Worm (Caenorhabditis elegans) whole organism, L1 larva: ENCODE data around the gene F36H1.3.
A peak's percentile ranks its signal among the peaks of the same experiment; 100 is the strongest.

Source experiments
- C04F5.9 ChIP-seq: sonication (generic microtip); optimal IDR thresholded peaks from 2 replicates; lab custom pipeline; 2016; ENCODE audit warnings: missing genetic modification characterization, missing compliant biosample characterization
- C16A3.4 ChIP-seq: fragments of 150-350 bp; optimal IDR thresholded peaks from 2 replicates; lab custom pipeline; 2014; ENCODE audit warnings: missing biosample characterization, missing genetic modification characterization
- F16B12.6 ChIP-seq: fragments of 150-350 bp; optimal IDR thresholded peaks from 2 replicates; lab custom pipeline; 2014; ENCODE audit warnings: missing biosample characterization, missing genetic modification characterization
- Y116A8C.19 ChIP-seq: sonication (generic microtip); optimal IDR thresholded peaks from 2 replicates; lab custom pipeline; 2016; ENCODE audit warnings: missing compliant biosample characterization, missing genetic modification characterization, borderline replicate concordance
- aha-1 ChIP-seq: fragments of 150-350 bp; optimal IDR thresholded peaks from 2 replicates; lab custom pipeline; 2014; ENCODE audit warnings: missing biosample characterization, missing genetic modification characterization
- alr-1 ChIP-seq: fragments of 200-800 bp; sonication (Bioruptor generic); optimal IDR thresholded peaks from 2 replicates; lab custom pipeline; 2018; ENCODE audit warnings: borderline replicate concordance, mild to moderate bottlenecking, missing genetic modification characterization, missing compliant biosample characterization
- aly-2 ChIP-seq: fragments of 150-350 bp; optimal IDR thresholded peaks from 2 replicates; lab custom pipeline; 2014; ENCODE audit warnings: missing biosample characterization, missing genetic modification characterization
- ama-1 ChIP-seq: fragments of 150-350 bp; optimal IDR thresholded peaks from 2 replicates; lab custom pipeline; 2014
- blmp-1 ChIP-seq: fragments of 150-350 bp; optimal IDR thresholded peaks from 2 replicates; lab custom pipeline; 2014; ENCODE audit warnings: missing biosample characterization, missing genetic modification characterization
- ceh-63 ChIP-seq: fragments of 200-800 bp; sonication (Bioruptor generic); optimal IDR thresholded peaks from 2 replicates; lab custom pipeline; 2018; ENCODE audit warnings: mild to moderate bottlenecking, missing genetic modification characterization, missing compliant biosample characterization
- ceh-8 ChIP-seq: fragments of 200-800 bp; sonication (Bioruptor generic); optimal IDR thresholded peaks from 2 replicates; lab custom pipeline; 2018; ENCODE audit warnings: mild to moderate bottlenecking, missing genetic modification characterization, moderate library complexity, missing compliant biosample characterization
- ceh-82 ChIP-seq, 3 experiments: fragments of 150-350 bp in 1 of 3; sonication (generic microtip) in 2 of 3; optimal IDR thresholded peaks; 2 replicates each; lab custom pipeline; 2014 to 2017; ENCODE audit warnings: missing biosample characterization in 3 of 3, missing genetic modification characterization in 3 of 3
- dpl-1 ChIP-seq, 3 experiments: fragments of 150-350 bp in 2 of 3; sonication (generic microtip) in 1 of 3; optimal IDR thresholded peaks; 2 replicates each; lab custom pipeline; 2014 to 2017; ENCODE audit warnings: missing biosample characterization in 3 of 3, missing genetic modification characterization in 3 of 3, missing genetic modification reagents in 3 of 3
- dsc-1 ChIP-seq: sonication (generic microtip); optimal IDR thresholded peaks from 2 replicates; lab custom pipeline; 2016; ENCODE audit warnings: mild to moderate bottlenecking, missing genetic modification characterization, missing compliant biosample characterization
- efl-1 ChIP-seq, 4 experiments: fragments of 150-350 bp; optimal IDR thresholded peaks in 3 of 4; peaks in 1 of 4; 1 replicate in 1 of 4; 2 replicates in 3 of 4; lab custom pipeline; 2014; ENCODE audit warnings: missing biosample characterization in 2 of 4, missing genetic modification characterization in 2 of 4, missing genetic modification reagents in 2 of 4
- egl-13 ChIP-seq: sonication (generic microtip); optimal IDR thresholded peaks from 2 replicates; lab custom pipeline; 2016; ENCODE audit warnings: missing genotype, missing genetic modification reagents, missing genetic modification characterization, missing compliant biosample characterization
- egl-27 ChIP-seq, 2 experiments: fragments of 150-350 bp in 1 of 2; sonication (generic microtip); optimal IDR thresholded peaks; 3 replicates each; lab custom pipeline; 2017 to 2018; ENCODE audit warnings: missing biosample characterization in 2 of 2, missing genetic modification characterization in 2 of 2, missing genetic modification reagents in 2 of 2
- hlh-17 ChIP-seq: fragments of 200-800 bp; sonication (Bioruptor generic); optimal IDR thresholded peaks from 2 replicates; lab custom pipeline; 2018; ENCODE audit warnings: missing genetic modification characterization, mild to moderate bottlenecking, missing compliant biosample characterization, moderate library complexity, borderline replicate concordance
- hpl-2 ChIP-seq: fragments of 150-350 bp; optimal IDR thresholded peaks from 2 replicates; lab custom pipeline; 2014; ENCODE audit warnings: missing biosample characterization, missing genetic modification reagents, missing genetic modification characterization
- irx-1 ChIP-seq: sonication (generic microtip); optimal IDR thresholded peaks from 2 replicates; lab custom pipeline; 2016; ENCODE audit warnings: missing genetic modification characterization, missing compliant biosample characterization
- jun-1 ChIP-seq: fragments of 150-350 bp; optimal IDR thresholded peaks from 2 replicates; lab custom pipeline; 2014; ENCODE audit warnings: missing biosample characterization, missing genetic modification reagents, missing genetic modification characterization
- lin-13 ChIP-seq: fragments of 150-350 bp; optimal IDR thresholded peaks from 2 replicates; lab custom pipeline; 2014; ENCODE audit warnings: missing biosample characterization, missing genetic modification reagents, missing genetic modification characterization
- lin-14 ChIP-seq: fragments of 200-800 bp; sonication (Bioruptor generic); optimal IDR thresholded peaks from 2 replicates; lab custom pipeline; 2018; ENCODE audit warnings: mild to moderate bottlenecking, missing genetic modification characterization, moderate library complexity, missing compliant biosample characterization
- lir-3 ChIP-seq: sonication (generic microtip); optimal IDR thresholded peaks from 2 replicates; lab custom pipeline; 2016; ENCODE audit warnings: mild to moderate bottlenecking, missing genetic modification characterization, moderate library complexity, missing compliant biosample characterization; ENCODE audit not compliant: poor library complexity
- lsy-2 ChIP-seq, 2 experiments: fragments of 150-350 bp; optimal IDR thresholded peaks; 2 replicates each; lab custom pipeline; 2014; ENCODE audit warnings: missing biosample characterization in 2 of 2, missing genetic modification characterization in 2 of 2
- mab-9 ChIP-seq: fragments of 200-800 bp; sonication (Bioruptor generic); IDR thresholded peaks from 2 replicates; pipeline ENCODE4 v1.3.6; 2022; ENCODE audit warnings: missing genetic modification reagents, missing genetic modification characterization, missing compliant biosample characterization
- mef-2 ChIP-seq: fragments of 150-350 bp; optimal IDR thresholded peaks from 2 replicates; lab custom pipeline; 2014; ENCODE audit warnings: missing biosample characterization, missing genetic modification characterization
- mep-1 ChIP-seq: fragments of 150-350 bp; optimal IDR thresholded peaks from 2 replicates; lab custom pipeline; 2014; ENCODE audit warnings: missing biosample characterization, missing genetic modification characterization
- nhr-11 ChIP-seq: fragments of 150-350 bp; optimal IDR thresholded peaks from 2 replicates; lab custom pipeline; 2014; ENCODE audit warnings: missing biosample characterization, missing genetic modification characterization
- nhr-12 ChIP-seq: sonication (generic microtip); optimal IDR thresholded peaks from 2 replicates; lab custom pipeline; 2017; ENCODE audit warnings: missing biosample characterization, missing genetic modification characterization
- nhr-19 ChIP-seq: fragments of 200-800 bp; sonication (Bioruptor generic); conservative IDR thresholded peaks from 2 replicates; pipeline ENCODE4 v1.3.6; 2022; ENCODE audit warnings: missing genetic modification characterization, missing compliant biosample characterization
- nhr-20 ChIP-seq: sonication (generic microtip); optimal IDR thresholded peaks from 2 replicates; lab custom pipeline; 2016; ENCODE audit warnings: mild to moderate bottlenecking, missing genetic modification characterization, missing compliant biosample characterization
- nhr-47 ChIP-seq: sonication (generic microtip); optimal IDR thresholded peaks from 2 replicates; lab custom pipeline; 2016; ENCODE audit warnings: mild to moderate bottlenecking, missing genetic modification characterization, moderate library complexity, missing compliant biosample characterization
- nhr-71 ChIP-seq: sonication (generic microtip); optimal IDR thresholded peaks from 2 replicates; lab custom pipeline; 2016; ENCODE audit warnings: mild to moderate bottlenecking, missing genetic modification characterization, moderate library complexity, missing compliant biosample characterization
- nhr-85 ChIP-seq: sonication (generic microtip); peaks from one replicate; lab custom pipeline; 2016; ENCODE audit warnings: missing genetic modification characterization, inconsistent platforms, missing compliant biosample characterization
- nhr-90 ChIP-seq: sonication (generic microtip); optimal IDR thresholded peaks from 2 replicates; lab custom pipeline; 2016; ENCODE audit warnings: mild to moderate bottlenecking, missing genetic modification characterization, missing compliant biosample characterization; ENCODE audit not compliant: poor library complexity
- rnt-1 ChIP-seq: sonication (generic microtip); optimal IDR thresholded peaks from 2 replicates; lab custom pipeline; 2016; ENCODE audit warnings: mild to moderate bottlenecking, missing genetic modification characterization, moderate library complexity, missing compliant biosample characterization
- skn-1 ChIP-seq: fragments of 150-350 bp; optimal IDR thresholded peaks from 2 replicates; lab custom pipeline; 2014; ENCODE audit warnings: missing biosample characterization, missing genetic modification characterization
- snpc-4 ChIP-seq: fragments of 150-350 bp; optimal IDR thresholded peaks from 2 replicates; lab custom pipeline; 2014; ENCODE audit warnings: missing biosample characterization, missing genetic modification characterization
- snu-23 ChIP-seq: sonication (generic microtip); optimal IDR thresholded peaks from 2 replicates; lab custom pipeline; 2016; ENCODE audit warnings: missing genetic modification characterization, missing compliant biosample characterization
- sptf-1 ChIP-seq: fragments of 150-350 bp; optimal IDR thresholded peaks from 2 replicates; lab custom pipeline; 2014; ENCODE audit warnings: missing biosample characterization, missing genetic modification characterization
- swsn-7 ChIP-seq: sonication (generic microtip); optimal IDR thresholded peaks from 2 replicates; lab custom pipeline; 2016; ENCODE audit warnings: missing genetic modification characterization, missing compliant biosample characterization
- tbx-2 ChIP-seq: sonication (generic microtip); optimal IDR thresholded peaks from 2 replicates; lab custom pipeline; 2016; ENCODE audit warnings: missing genetic modification characterization, missing compliant biosample characterization
- unc-30 ChIP-seq: sonication (generic microtip); optimal IDR thresholded peaks from 2 replicates; lab custom pipeline; 2017; ENCODE audit warnings: missing biosample characterization, missing genetic modification characterization
- unc-86 ChIP-seq: sonication (generic microtip); optimal IDR thresholded peaks from 2 replicates; lab custom pipeline; 2016; ENCODE audit warnings: missing genetic modification characterization, missing compliant biosample characterization
- unc-98 ChIP-seq: fragments of 200-800 bp; sonication (Bioruptor generic); IDR thresholded peaks from 2 replicates; pipeline ENCODE4 v1.3.6; 2022; ENCODE audit warnings: missing genetic modification characterization, missing compliant biosample characterization
- zag-1 ChIP-seq: fragments of 150-350 bp; optimal IDR thresholded peaks from 2 replicates; lab custom pipeline; 2014; ENCODE audit warnings: missing biosample characterization, missing genetic modification characterization
- zip-4 ChIP-seq: fragments of 200-800 bp; sonication (Bioruptor generic); optimal IDR thresholded peaks from 2 replicates; lab custom pipeline; 2018; ENCODE audit warnings: mild to moderate bottlenecking, missing genetic modification characterization, moderate library complexity, missing compliant biosample characterization
- ztf-4 ChIP-seq: fragments of 150-350 bp; optimal IDR thresholded peaks from 2 replicates; lab custom pipeline; 2014; ENCODE audit warnings: missing biosample characterization, missing genetic modification characterization

F36H1.3 gene

ce11 chrIV:11062984-11063613, 13.2 kb downstream of the F36H1.3 start:
- TF ChIP-seq ceh-82 (tag; optimal IDR thresholded peaks at IDR 0.05; lab: Kevin White, UChicago) = no peak
- TF ChIP-seq efl-1 (optimal IDR thresholded peaks at IDR 0.05; lab: Kevin White, UChicago) = no peak
- TF ChIP-seq efl-1 (GFP tag; optimal IDR thresholded peaks at IDR 0.05 in 1 of 2; lab: Kevin White, UChicago) = peak in 1 of 2 experiments; percentile 14
- no peak for TF ChIP-seq nhr-47
- no peak for TF ChIP-seq unc-98
- TF ChIP-seq ama-1 (lab: Kevin White, UChicago) = no peak
- TF ChIP-seq irx-1 (tag; lab: Kevin White, UChicago) = no peak
- no peak for TF ChIP-seq aly-2 (tag; lab: Kevin White, UChicago)
- TF ChIP-seq tbx-2 (tag; lab: Kevin White, UChicago) = no peak
- no peak for TF ChIP-seq sptf-1 (tag; lab: Kevin White, UChicago)
- TF ChIP-seq aha-1 = no peak
- TF ChIP-seq lin-13 = no peak
- TF ChIP-seq mef-2 = no peak
- TF ChIP-seq nhr-19 (GFP tag; lab: Robert Waterston, UW) = peak; percentile 28; the same call in 1 of the 2 replicates
- TF ChIP-seq nhr-90 (tag; lab: Kevin White, UChicago) = no peak
- TF ChIP-seq hpl-2 (GFP tag; lab: Kevin White, UChicago) = no peak
- no peak for TF ChIP-seq ceh-8
- TF ChIP-seq zip-4 (GFP tag; lab: Kevin White, UChicago) = no peak
- no peak for TF ChIP-seq lir-3 (tag; lab: Kevin White, UChicago)
- TF ChIP-seq Y116A8C.19 (tag; lab: Kevin White, UChicago) = no peak
- TF ChIP-seq egl-13 = no peak
- no peak for TF ChIP-seq blmp-1 (tag; lab: Kevin White, UChicago)
- TF ChIP-seq ceh-63 (GFP tag; lab: Kevin White, UChicago) = no peak
- no peak for TF ChIP-seq dpl-1 (GFP tag; optimal IDR thresholded peaks at IDR 0.05; lab: Kevin White, UChicago)
- TF ChIP-seq lsy-2 (tag; optimal IDR thresholded peaks at IDR 0.05; lab: Kevin White, UChicago) = peak; percentile 43 to 47
- TF ChIP-seq dsc-1 (tag; lab: Kevin White, UChicago) = no peak
- no peak for TF ChIP-seq jun-1 (tag; lab: Kevin White, UChicago)
- TF ChIP-seq skn-1 (tag; lab: Kevin White, UChicago) = no peak
- no peak for TF ChIP-seq nhr-12 (tag; lab: Kevin White, UChicago)
- no peak for TF ChIP-seq unc-30 (tag; lab: Kevin White, UChicago)
- TF ChIP-seq lin-14 (GFP tag; lab: Kevin White, UChicago) = no peak
- no peak for TF ChIP-seq hlh-17
- peak; percentile 35 for TF ChIP-seq rnt-1
- no peak for TF ChIP-seq snpc-4 (tag; lab: Kevin White, UChicago)
- no peak for TF ChIP-seq alr-1 (tag; lab: Kevin White, UChicago)
- TF ChIP-seq mab-9 (GFP tag; lab: Robert Waterston, UW) = no peak
- no peak for TF ChIP-seq zag-1 (tag; lab: Kevin White, UChicago)
- TF ChIP-seq egl-27 (tag; optimal IDR thresholded peaks at IDR 0.05; lab: Kevin White, UChicago) = no peak
- no peak for TF ChIP-seq nhr-85
- no peak for TF ChIP-seq F16B12.6
- peak; percentile 70 for TF ChIP-seq nhr-71 (tag; lab: Kevin White, UChicago)
- peak; percentile 7 for TF ChIP-seq nhr-20 (tag; lab: Kevin White, UChicago)
- peak; percentile 17 for TF ChIP-seq swsn-7 (tag; lab: Kevin White, UChicago)
- TF ChIP-seq C16A3.4 (tag; lab: Kevin White, UChicago) = no peak
- no peak for TF ChIP-seq C04F5.9 (tag; lab: Kevin White, UChicago)
- TF ChIP-seq ztf-4 (tag; lab: Kevin White, UChicago) = peak; percentile 35
- TF ChIP-seq unc-86 (tag; lab: Kevin White, UChicago) = no peak
- TF ChIP-seq mep-1 (tag; lab: Kevin White, UChicago) = no peak
- peak; percentile 2 for TF ChIP-seq nhr-11 (tag; lab: Kevin White, UChicago)
- TF ChIP-seq snu-23 (GFP tag; lab: Kevin White, UChicago) = peak; percentile 18
